Worm (Caenorhabditis elegans): ENCODE data around the gene T13C2.7.

- TF ChIP-seq nhr-11 (tag; optimal IDR thresholded peaks at IDR 0.05) (no peak), ama-1 (optimal IDR thresholded peaks at IDR 0.05) (no peak), ztf-11 (tag; optimal IDR thresholded peaks at IDR 0.05) (no peak), mxl-2 (GFP tag; conservative IDR thresholded peaks at IDR 0.05) (no peak), hmg-1.1 (GFP tag; IDR thresholded peaks at IDR 0.05) (no peak), lsy-2 (tag; optimal IDR thresholded peaks at IDR 0.05) (no peak)
Measured at ce11 chrII:6788672-6789298, 9.6 kb downstream of the T13C2.7 start, which contains the start of gene T13C2.3.

Measured in whole organism, L4 larva.